Fruit fly (Drosophila melanogaster): ENCODE results near the gene Jhbp4.

Jhbp4 gene

dm6 chr3R:16071689-16072580, 28.6 kb downstream of the Jhbp4 start (continued):
- TF ChIP-seq Atf-2 (GFP tag; optimal IDR thresholded peaks at IDR 0.05) (peak; percentile 28), Doc3 (GFP tag; IDR thresholded peaks at IDR 0.05; ENCODE audit: partially characterized antibody) (no peak), Stat92E (GFP tag; optimal IDR thresholded peaks at IDR 0.05) (no peak), cad (GFP tag; optimal IDR thresholded peaks at IDR 0.05) (no peak), CG8388 (GFP tag; optimal IDR thresholded peaks at IDR 0.05) (peak; percentile 75), CG1024 (GFP tag; IDR thresholded peaks at IDR 0.05) (peak; percentile 68), pzg (GFP tag; optimal IDR thresholded peaks at IDR 0.05) (no peak), CG15011 (GFP tag; optimal IDR thresholded peaks at IDR 0.05) (no peak), ara (GFP tag; IDR thresholded peaks at IDR 0.05) (peak; percentile 92), pum (GFP tag; optimal IDR thresholded peaks at IDR 0.05) (no peak), CG9215 (GFP tag; IDR thresholded peaks at IDR 0.05) (no peak), Hmx (GFP tag; optimal IDR thresholded peaks at IDR 0.05) (no peak), slou (GFP tag; optimal IDR thresholded peaks at IDR 0.05) (no peak), Xrp1 (GFP tag; IDR thresholded peaks at IDR 0.05) (peak; percentile 96), CG33557 (GFP tag; optimal IDR thresholded peaks at IDR 0.05) (peak; percentile 56)

dm6 chr3R:16072581-16072908, 29.2 kb downstream of the Jhbp4 start:
- TF ChIP-seq az2 (GFP tag; optimal IDR thresholded peaks at IDR 0.05) (peak; percentile 24), bowl (GFP tag; IDR thresholded peaks at IDR 0.05) (0 out of 2 replicates have a peak, but pooled peaks have one; percentile 18), sim (GFP tag; IDR thresholded peaks at IDR 0.05) (no peak), Ssrp (tag; optimal IDR thresholded peaks at IDR 0.05) (no peak), CG18619 (GFP tag; optimal IDR thresholded peaks at IDR 0.05) (no peak), CG3065 (GFP tag; optimal IDR thresholded peaks at IDR 0.05) (peak; percentile 34), CG11504 (tag; optimal IDR thresholded peaks at IDR 0.05) (peak; percentile 98), CG9797 (GFP tag; optimal IDR thresholded peaks at IDR 0.05) (no peak), CG11696 (GFP tag; IDR thresholded peaks at IDR 0.05) (0 out of 2 replicates have a peak, but pooled peaks have one; percentile 3), Lim3 (GFP tag; IDR thresholded peaks at IDR 0.05) (no peak), CG10209 (GFP tag; optimal IDR thresholded peaks at IDR 0.05) (no peak)

- TF ChIP-seq sisA (GFP tag; IDR thresholded peaks at IDR 0.05) (no peak), CG12769 (tag; optimal IDR thresholded peaks at IDR 0.05) (peak; percentile 90), CG11504 (tag; optimal IDR thresholded peaks at IDR 0.05) (peak; percentile 3), CG10543 (GFP tag; optimal IDR thresholded peaks at IDR 0.05) (peak; percentile 12), Scr (GFP tag; IDR thresholded peaks at IDR 0.05; ENCODE audit: partially characterized antibody) (no peak), CG2120 (GFP tag; optimal IDR thresholded peaks at IDR 0.05) (no peak), CG16815 (GFP tag; optimal IDR thresholded peaks at IDR 0.05) (no peak), ftz-f1 (GFP tag; optimal IDR thresholded peaks at IDR 0.05) (peak; percentile 60), sd (tag; optimal IDR thresholded peaks at IDR 0.05) (peak; percentile 90), so (GFP tag; IDR thresholded peaks at IDR 0.05) (peak; percentile 85), cwo (GFP tag; optimal IDR thresholded peaks at IDR 0.05) (no peak)
These were observed 30.8 kb downstream of the Jhbp4 start for dm6 chr3R:16074122-16074521.
